Fruit fly (Drosophila melanogaster): ENCODE measurements around the gene CG17196.

The CG17196 gene

dm6 chr3R:25737735-25738371 is 38.2 kb downstream of the CG17196 start (continued):
- TF ChIP-seq CG14667 (GFP tag; IDR thresholded peaks at IDR 0.05) (peak; percentile 87), fd64A (GFP tag; optimal IDR thresholded peaks at IDR 0.05) (peak; percentile 93), sens-2 (GFP tag; IDR thresholded peaks at IDR 0.05) (peak; percentile 92), Dip2 (GFP tag; IDR thresholded peaks at IDR 0.05) (no peak), luna (GFP tag; optimal IDR thresholded peaks at IDR 0.05) (peak; percentile 51), CG31365 (tag; optimal IDR thresholded peaks at IDR 0.05) (peak; percentile 73), sens (GFP tag) (peak; percentile 100), Scr (GFP tag; IDR thresholded peaks at IDR 0.05; ENCODE audit: partially characterized antibody) (no peak), CG16815 (GFP tag; optimal IDR thresholded peaks at IDR 0.05) (peak; percentile 73), crol (GFP tag; IDR thresholded peaks at IDR 0.05) (peak; percentile 47; the same call in 1 of the 2 replicates), CG18476 (GFP tag; optimal IDR thresholded peaks at IDR 0.05) (peak; percentile 88), ftz-f1 (GFP tag; optimal IDR thresholded peaks at IDR 0.05) (peak; percentile 29), CG9609 (GFP tag; optimal IDR thresholded peaks at IDR 0.05) (peak; percentile 91), da (GFP tag; optimal IDR thresholded peaks at IDR 0.05) (peak; percentile 73), CG7372 (GFP tag; IDR thresholded peaks at IDR 0.05) (peak; percentile 64; the same call in 1 of the 2 replicates), YL-1 (GFP tag; optimal IDR thresholded peaks at IDR 0.05) (peak; percentile 45), sima (GFP tag; optimal IDR thresholded peaks at IDR 0.05) (peak; percentile 76), Mad (GFP tag; optimal IDR thresholded peaks at IDR 0.05) (peak; percentile 90), CG9932 (GFP tag; IDR thresholded peaks at IDR 0.05) (peak; percentile 82), Fer3 (tag; optimal IDR thresholded peaks at IDR 0.05) (peak; percentile 86), CG10654 (GFP tag; optimal IDR thresholded peaks at IDR 0.05) (peak; percentile 95), lola (GFP tag; optimal IDR thresholded peaks at IDR 0.05) (peak in 1 of 3 experiments; percentile 92), MBD-R2 (GFP tag; IDR thresholded peaks at IDR 0.05) (peak; percentile 44; the same call in 1 of the 2 replicates), ERR (GFP tag; optimal IDR thresholded peaks at IDR 0.05) (peak; percentile 91), twi (tag; optimal IDR thresholded peaks at IDR 0.05) (peak; percentile 92), Drgx (GFP tag; IDR thresholded peaks at IDR 0.05) (peak; percentile 96), CG6791 (GFP tag; IDR thresholded peaks at IDR 0.05; ENCODE audit: partially characterized antibody) (no peak), CG42726 (GFP tag; IDR thresholded peaks at IDR 0.05; ENCODE audit: partially characterized antibody) (no peak), grn (GFP tag; optimal IDR thresholded peaks at IDR 0.05) (peak; percentile 33), Dek (tag; optimal IDR thresholded peaks at IDR 0.05) (no peak), CG15073 (GFP tag; optimal IDR thresholded peaks at IDR 0.05) (peak; percentile 76), CG12942 (GFP tag; optimal IDR thresholded peaks at IDR 0.05) (peak; percentile 88), CG16863 (GFP tag; optimal IDR thresholded peaks at IDR 0.05) (peak; percentile 95), pzg (GFP tag; optimal IDR thresholded peaks at IDR 0.05) (no peak), sna (GFP tag; IDR thresholded peaks at IDR 0.05; ENCODE audit: partially characterized antibody) (no peak), Lim3 (GFP tag; IDR thresholded peaks at IDR 0.05) (peak; percentile 39; the same call in 1 of the 2 replicates), CG14965 (GFP tag; optimal IDR thresholded peaks at IDR 0.05; ENCODE audit: borderline replicate concordance) (peak; percentile 82), CG14014 (GFP tag; IDR thresholded peaks at IDR 0.05) (peak; percentile 85), CG8089 (GFP tag; optimal IDR thresholded peaks at IDR 0.05) (peak; percentile 93), Abd-B (GFP tag; optimal IDR thresholded peaks at IDR 0.05) (peak; percentile 90), zfh2 (GFP tag; optimal IDR thresholded peaks at IDR 0.05) (peak; percentile 90), fu2 (GFP tag; optimal IDR thresholded peaks at IDR 0.05) (peak; percentile 87), sr (GFP tag; IDR thresholded peaks at IDR 0.05) (peak; percentile 60; the same call in 2 of the 3 replicates), CG4707 (GFP tag; optimal IDR thresholded peaks at IDR 0.05) (peak; percentile 89), CG1603 (tag; optimal IDR thresholded peaks at IDR 0.05) (peak; percentile 96), tna (GFP tag; IDR thresholded peaks at IDR 0.05; ENCODE audit: partially characterized antibody) (no peak), peb (GFP tag; IDR thresholded peaks at IDR 0.05) (peak; percentile 90), CG12236 (GFP tag; optimal IDR thresholded peaks at IDR 0.05) (peak; percentile 85), Awh (GFP tag; IDR thresholded peaks at IDR 0.05) (peak; percentile 92), Hr3 (GFP tag; optimal IDR thresholded peaks at IDR 0.05) (peak; percentile 90)

All from whole organism, embryonic.